Worm (Caenorhabditis elegans): ENCODE data around the gene mbr-1.

- TF ChIP-seq ama-1 (optimal IDR thresholded peaks at IDR 0.05) (no peak), sox-4 (tag; optimal IDR thresholded peaks at IDR 0.05) (no peak), unc-62 (GFP tag; optimal IDR thresholded peaks at IDR 0.05) (no peak), nhr-12 (tag; optimal IDR thresholded peaks at IDR 0.05) (no peak), mdl-1 (tag; optimal IDR thresholded peaks at IDR 0.05) (no peak), efl-3 (GFP tag; optimal IDR thresholded peaks at IDR 0.05) (no peak), alr-1 (tag; optimal IDR thresholded peaks at IDR 0.05; ENCODE audit: borderline replicate concordance) (no peak), lin-35 (GFP tag; optimal IDR thresholded peaks at IDR 0.05) (no peak)
Observed at ce11 chrX:10731837-10732236, 10.0 kb upstream of the mbr-1 start.
